Fruit fly (Drosophila melanogaster) S2 (cell line): Measurements from ENCODE around the gene CG1103.

Source experiments
- CG8478 ChIP-seq: fragments of >200 bp; optimal IDR thresholded peaks from 2 replicates; lab custom pipeline; 2018
- CTCF ChIP-seq, 2 experiments: fragments of >200 bp; optimal IDR thresholded peaks; 2 replicates each; lab custom pipeline; 2018

- no peak for TF ChIP-seq CG8478 (lab: Kevin White, UChicago)
- TF ChIP-seq CTCF (optimal IDR thresholded peaks at IDR 0.05; lab: Kevin White, UChicago), result no peak
Measured at dm6 chr3R:4308708-4309107, 28.8 kb upstream of the CG1103 start.
